Worm (Caenorhabditis elegans): ENCODE data around the gene rgs-9.

The rgs-9 gene

DNA sequence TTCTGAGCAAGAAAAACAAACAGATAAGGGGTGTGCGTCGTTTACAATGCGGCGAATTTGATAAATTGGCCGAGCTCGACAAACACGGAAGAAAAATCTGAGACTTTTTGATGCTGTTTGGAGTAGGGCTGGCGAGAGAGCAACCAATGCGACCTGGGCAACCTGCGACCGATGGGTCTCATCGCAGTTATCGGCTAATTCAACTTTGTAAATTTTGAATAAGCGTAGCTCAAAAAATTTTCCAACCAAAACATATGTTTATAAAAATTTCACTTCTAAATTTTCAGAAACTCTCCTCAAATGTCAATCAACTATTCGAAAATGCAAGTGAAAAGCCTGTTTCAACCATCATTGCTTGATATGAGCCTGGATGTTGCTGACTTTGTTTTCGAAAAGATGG, 23.2 kb upstream of the rgs-9 start, which contains the start of gene B0294.3:
B0294.3 (plus strand) TSS at position 301 of the 400 bp plus-strand sequence.
- TF ChIP-seq pha-4 (tag; optimal IDR thresholded peaks at IDR 0.05) (no peak), pqm-1 (tag; optimal IDR thresholded peaks at IDR 0.05) (no peak), pag-3 (tag; optimal IDR thresholded peaks at IDR 0.05; ENCODE audit: borderline replicate concordance) (no peak), hlh-30 (tag; optimal IDR thresholded peaks at IDR 0.05; ENCODE audit: insufficient read depth) (no peak), ceh-24 (tag; optimal IDR thresholded peaks at IDR 0.05) (no peak), ceh-19 (GFP tag; optimal IDR thresholded peaks at IDR 0.05) (no peak), che-1 (tag; optimal IDR thresholded peaks at IDR 0.05) (no peak), ceh-18 (tag; optimal IDR thresholded peaks at IDR 0.05) (no peak), dmd-4 (tag; optimal IDR thresholded peaks at IDR 0.05; ENCODE audit: borderline replicate concordance) (no peak), hlh-15 (tag; optimal IDR thresholded peaks at IDR 0.05) (no peak)

DNA sequence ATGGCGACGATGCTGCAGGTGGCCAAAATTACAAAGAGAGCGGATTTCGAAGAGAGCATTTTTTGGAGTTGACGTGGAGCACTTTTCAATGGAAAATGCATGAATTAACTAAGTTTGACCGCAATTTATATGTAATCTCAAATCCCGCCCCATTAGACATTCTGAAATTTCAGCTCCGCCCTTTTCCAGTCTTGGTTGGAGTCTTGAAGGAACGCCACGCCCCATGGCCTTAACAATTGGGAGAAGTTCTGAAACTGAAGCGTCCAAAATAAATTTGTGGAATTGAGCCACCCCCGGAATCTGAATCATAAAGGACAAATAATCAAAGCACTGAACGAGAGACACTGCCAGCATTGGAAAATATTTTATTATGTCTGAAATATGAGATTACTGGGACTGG, 17.8 kb upstream of the rgs-9 start, which contains the start of gene B0294.1:
B0294.1 (minus strand) TSS at position 101 of the 400 bp plus-strand sequence.
- TF ChIP-seq pha-4 (tag; optimal IDR thresholded peaks at IDR 0.05) (no peak), hlh-8 (tag; optimal IDR thresholded peaks at IDR 0.05) (no peak), hlh-30 (tag; optimal IDR thresholded peaks at IDR 0.05; ENCODE audit: insufficient read depth) (no peak), ceh-24 (tag; optimal IDR thresholded peaks at IDR 0.05) (no peak), unc-86 (tag; optimal IDR thresholded peaks at IDR 0.05) (no peak), Y22D7AL.16 (tag; optimal IDR thresholded peaks at IDR 0.05) (no peak), fkh-10 (GFP tag; optimal IDR thresholded peaks at IDR 0.05) (no peak), hlh-13 (GFP tag; optimal IDR thresholded peaks at IDR 0.05) (no peak), sdc-2 (tag; optimal IDR thresholded peaks at IDR 0.05) (no peak), F13H6.1 (tag; optimal IDR thresholded peaks at IDR 0.05) (no peak), nfya-1 (tag; optimal IDR thresholded peaks at IDR 0.05) (no peak), ceh-9 (tag; optimal IDR thresholded peaks at IDR 0.05) (no peak), pqm-1 (tag; optimal IDR thresholded peaks at IDR 0.05) (no peak)

DNA sequence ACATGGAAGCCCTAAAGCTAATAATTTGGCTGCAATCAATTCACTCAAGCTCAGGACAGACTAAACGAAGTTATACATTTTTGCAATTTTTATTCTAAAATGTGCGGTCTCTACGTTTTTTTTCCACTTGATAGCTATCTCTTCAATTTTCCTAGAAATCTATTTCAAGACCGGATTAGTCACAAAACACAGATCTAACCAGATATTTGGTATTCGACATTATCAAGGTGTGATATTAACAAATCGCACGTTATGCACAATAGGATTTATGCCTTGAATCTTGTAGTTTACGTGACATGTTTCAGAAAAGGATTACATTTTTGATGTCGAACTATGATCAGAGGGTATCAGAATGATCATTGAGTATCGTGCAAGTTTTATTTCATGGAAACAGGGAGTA, 13.6 kb upstream of the rgs-9 start:
- TF ChIP-seq ceh-2 (tag; optimal IDR thresholded peaks at IDR 0.05) (no peak), K09A11.1 (tag; optimal IDR thresholded peaks at IDR 0.05; ENCODE audit: insufficient read depth) (no peak), lin-11 (tag; optimal IDR thresholded peaks at IDR 0.05) (no peak), rnt-1 (tag; optimal IDR thresholded peaks at IDR 0.05) (no peak)

DNA sequence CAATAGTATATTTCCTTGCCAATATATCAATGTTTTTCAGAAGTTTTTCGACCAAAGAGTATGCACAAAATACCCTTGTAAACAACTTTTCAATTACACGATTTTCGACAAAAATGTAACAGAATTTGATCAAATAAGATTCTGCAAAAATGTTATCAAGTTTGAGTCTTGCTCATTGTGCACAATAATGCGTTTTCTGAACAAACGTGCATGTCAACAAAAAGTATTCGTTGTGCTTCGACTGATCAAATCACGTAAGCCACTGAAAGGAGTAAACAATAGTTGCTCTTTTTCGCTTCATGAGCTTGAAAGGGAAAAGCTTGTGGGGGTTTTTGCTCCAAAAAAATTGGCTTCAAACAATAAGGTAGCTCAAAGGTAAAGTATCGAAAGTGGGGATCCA, 8.0 kb upstream of the rgs-9 start:
- TF ChIP-seq sox-2 (GFP tag; IDR thresholded peaks at IDR 0.05), result no peak
- TF ChIP-seq lin-11 (tag; optimal IDR thresholded peaks at IDR 0.05), result no peak
- TF ChIP-seq madf-2 (tag; optimal IDR thresholded peaks at IDR 0.05), result no peak
- no peak for TF ChIP-seq zip-5 (tag; optimal IDR thresholded peaks at IDR 0.05)
- no peak for TF ChIP-seq che-1 (tag; optimal IDR thresholded peaks at IDR 0.05)
- TF ChIP-seq pha-4 (tag; optimal IDR thresholded peaks at IDR 0.05), result no peak
- no peak for TF ChIP-seq pqm-1 (tag; optimal IDR thresholded peaks at IDR 0.05)
- no peak for TF ChIP-seq npax-4 (tag; optimal IDR thresholded peaks at IDR 0.05)
- TF ChIP-seq nhr-232 (tag; optimal IDR thresholded peaks at IDR 0.05), result no peak
- TF ChIP-seq hlh-30 (tag; optimal IDR thresholded peaks at IDR 0.05; ENCODE audit: insufficient read depth), result no peak
- TF ChIP-seq ceh-18 (tag; optimal IDR thresholded peaks at IDR 0.05), result no peak
- no peak for TF ChIP-seq ceh-14 (tag; optimal IDR thresholded peaks at IDR 0.05)
- TF ChIP-seq F13H6.1 (tag; optimal IDR thresholded peaks at IDR 0.05), result no peak
- TF ChIP-seq ceh-6 (GFP tag; optimal IDR thresholded peaks at IDR 0.05), result no peak
- no peak for TF ChIP-seq ceh-34 (tag; optimal IDR thresholded peaks at IDR 0.05)
- no peak for TF ChIP-seq unc-42 (tag; optimal IDR thresholded peaks at IDR 0.05)
- TF ChIP-seq tbx-2 (tag; optimal IDR thresholded peaks at IDR 0.05), result no peak

DNA sequence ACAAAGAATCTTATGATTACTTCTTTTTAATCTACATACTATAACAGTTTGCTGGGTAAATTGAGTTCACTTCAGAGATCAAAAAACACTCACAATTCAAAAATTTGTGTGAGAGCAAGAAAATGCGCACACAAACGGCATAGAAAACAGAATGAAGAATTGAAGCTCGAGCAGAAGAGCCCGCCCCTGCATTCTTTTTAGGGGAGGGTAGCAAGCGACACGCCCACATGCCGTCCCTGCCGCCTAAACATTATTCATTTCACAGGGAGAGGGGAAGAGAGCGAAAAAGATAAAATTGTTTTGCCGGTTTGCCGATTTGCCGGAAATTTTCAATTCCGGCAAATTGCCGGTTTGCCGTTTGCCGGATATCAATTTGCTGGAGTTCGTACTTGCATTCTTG, 5.7 kb upstream of the rgs-9 start:
- TF ChIP-seq ref-2 (tag; optimal IDR thresholded peaks at IDR 0.05), result no peak
- TF ChIP-seq unc-42 (tag; optimal IDR thresholded peaks at IDR 0.05), result peak; percentile 24
- no peak for TF ChIP-seq ceh-24 (tag; optimal IDR thresholded peaks at IDR 0.05)
- TF ChIP-seq unc-86 (tag; optimal IDR thresholded peaks at IDR 0.05), result no peak
- peak; percentile 39 for TF ChIP-seq C08G9.2 (tag; optimal IDR thresholded peaks at IDR 0.05)
- TF ChIP-seq zip-5 (tag; optimal IDR thresholded peaks at IDR 0.05), result no peak
- TF ChIP-seq ceh-22 (tag; optimal IDR thresholded peaks at IDR 0.05), result no peak
- TF ChIP-seq fkh-10 (GFP tag; optimal IDR thresholded peaks at IDR 0.05), result no peak
- TF ChIP-seq tbx-7 (tag; optimal IDR thresholded peaks at IDR 0.05), result no peak
- TF ChIP-seq ceh-31 (tag; optimal IDR thresholded peaks at IDR 0.05), result peak; percentile 75
- no peak for TF ChIP-seq eyg-1 (tag; optimal IDR thresholded peaks at IDR 0.05)
- no peak for TF ChIP-seq nhr-11 (tag; optimal IDR thresholded peaks at IDR 0.05)
- peak; percentile 99 for TF ChIP-seq sdc-2 (tag; optimal IDR thresholded peaks at IDR 0.05)
- TF ChIP-seq pag-3 (tag; optimal IDR thresholded peaks at IDR 0.05; ENCODE audit: borderline replicate concordance), result no peak
- TF ChIP-seq tbx-2 (tag; optimal IDR thresholded peaks at IDR 0.05), result peak; percentile 27
- TF ChIP-seq pros-1 (tag; optimal IDR thresholded peaks at IDR 0.05), result no peak
- no peak for TF ChIP-seq ama-1 (optimal IDR thresholded peaks at IDR 0.05)
- TF ChIP-seq ceh-9 (tag; optimal IDR thresholded peaks at IDR 0.05), result no peak
- TF ChIP-seq hlh-6 (tag; optimal IDR thresholded peaks at IDR 0.05), result no peak
- TF ChIP-seq dve-1 (tag; optimal IDR thresholded peaks at IDR 0.05), result no peak
- peak; percentile 50 for TF ChIP-seq nfya-1 (tag; optimal IDR thresholded peaks at IDR 0.05)

Measured in whole organism, late embryonic.